Fruit fly (Drosophila melanogaster): Measurements from ENCODE around the gene jigr1.
A peak's percentile ranks its signal among the peaks of the same experiment; 100 is the strongest.

Gene jigr1

dm6 chr3R:25631079-25631478, 6.6 kb upstream of the jigr1 start (continued):
- TF ChIP-seq CG11696 (GFP tag; IDR thresholded peaks at IDR 0.05) (no peak), MTF-1 (GFP tag; optimal IDR thresholded peaks at IDR 0.05; ENCODE audit: borderline replicate concordance) (no peak), Hr78 (GFP tag; optimal IDR thresholded peaks at IDR 0.05) (no peak), CG6813 (GFP tag; optimal IDR thresholded peaks at IDR 0.05) (peak; percentile 50), sens-2 (GFP tag; IDR thresholded peaks at IDR 0.05) (peak; percentile 26; the same call in 1 of the 2 replicates), CG15073 (GFP tag; optimal IDR thresholded peaks at IDR 0.05) (no peak), Ptx1 (GFP tag; IDR thresholded peaks at IDR 0.05) (peak; percentile 81), ranshi (GFP tag; IDR thresholded peaks at IDR 0.05) (peak; percentile 78; the same call in 1 of the 2 replicates), CG12299 (tag; optimal IDR thresholded peaks at IDR 0.05) (no peak), CG10274 (GFP tag; optimal IDR thresholded peaks at IDR 0.05) (no peak), zf30C (GFP tag; optimal IDR thresholded peaks at IDR 0.05) (peak; percentile 77), hkb (optimal IDR thresholded peaks at IDR 0.05) (no peak), hkb (GFP tag; IDR thresholded peaks at IDR 0.05) (peak; percentile 81), Hr39 (optimal IDR thresholded peaks at IDR 0.05) (no peak), Abd-B (GFP tag; optimal IDR thresholded peaks at IDR 0.05) (no peak), CG8359 (GFP tag; optimal IDR thresholded peaks at IDR 0.05; ENCODE audit: borderline replicate concordance) (peak; percentile 28), shn (GFP tag; optimal IDR thresholded peaks at IDR 0.05) (peak; percentile 21), Chrac-16 (GFP tag; optimal IDR thresholded peaks at IDR 0.05) (peak; percentile 40), danr (GFP tag; IDR thresholded peaks at IDR 0.05) (peak; percentile 71), CG8290 (GFP tag; optimal IDR thresholded peaks at IDR 0.05) (no peak), CG8290 (tag; optimal IDR thresholded peaks at IDR 0.05) (peak in 1 of 2 experiments; percentile 14), hb (GFP tag; IDR thresholded peaks at IDR 0.05; ENCODE audit: partially characterized antibody) (no peak), CG14965 (GFP tag; optimal IDR thresholded peaks at IDR 0.05; ENCODE audit: borderline replicate concordance) (peak; percentile 26), fd102C (GFP tag; optimal IDR thresholded peaks at IDR 0.05) (no peak), CG11695 (GFP tag; IDR thresholded peaks at IDR 0.05) (peak; percentile 56; the same call in 2 of the 3 replicates), phol (tag; optimal IDR thresholded peaks at IDR 0.05) (peak; percentile 64), CG15601 (tag; optimal IDR thresholded peaks at IDR 0.05) (peak; percentile 63), CG7928 (GFP tag; optimal IDR thresholded peaks at IDR 0.05) (no peak), Nf-YB (GFP tag; optimal IDR thresholded peaks at IDR 0.05) (no peak), CG4282 (GFP tag; optimal IDR thresholded peaks at IDR 0.05) (no peak), nerfin-2 (GFP tag; IDR thresholded peaks at IDR 0.05; ENCODE audit: partially characterized antibody) (no peak), Optix (GFP tag; IDR thresholded peaks at IDR 0.05) (peak; percentile 55; the same call in 2 of the 3 replicates), Hey (tag; optimal IDR thresholded peaks at IDR 0.05) (peak; percentile 23), HLH54F (GFP tag; optimal IDR thresholded peaks at IDR 0.05) (peak; percentile 58), al (GFP tag; IDR thresholded peaks at IDR 0.05) (0 out of 2 replicates have a peak, but pooled peaks have one; percentile 28), sob (GFP tag; IDR thresholded peaks at IDR 0.05) (peak; percentile 72), vfl (GFP tag; optimal IDR thresholded peaks at IDR 0.05) (peak; percentile 36), H15 (GFP tag; IDR thresholded peaks at IDR 0.05) (peak; percentile 65; the same call in 2 of the 3 replicates), org-1 (GFP tag; optimal IDR thresholded peaks at IDR 0.05) (peak; percentile 62), HmgD (GFP tag; optimal IDR thresholded peaks at IDR 0.05) (peak; percentile 32)

dm6 chr3R:25633865-25634460, 3.7 kb upstream of the jigr1 start:
- TF ChIP-seq ken (GFP tag; IDR thresholded peaks at IDR 0.05) (no peak), lbe (GFP tag; optimal IDR thresholded peaks at IDR 0.05) (peak; percentile 60), Ets65A (GFP tag) (peak; percentile 2), ap (GFP tag; IDR thresholded peaks at IDR 0.05) (no peak), corto (GFP tag; optimal IDR thresholded peaks at IDR 0.05) (peak; percentile 83)
